Worm (Caenorhabditis elegans) whole organism, L1 larva: ENCODE data around the gene cng-3.

Source experiments
- C04F5.9 ChIP-seq: sonication (generic microtip); optimal IDR thresholded peaks from 2 replicates; lab custom pipeline; 2016; ENCODE audit warnings: missing genetic modification characterization, missing compliant biosample characterization
- C16A3.4 ChIP-seq: fragments of 150-350 bp; optimal IDR thresholded peaks from 2 replicates; lab custom pipeline; 2014; ENCODE audit warnings: missing biosample characterization, missing genetic modification characterization
- F16B12.6 ChIP-seq: fragments of 150-350 bp; optimal IDR thresholded peaks from 2 replicates; lab custom pipeline; 2014; ENCODE audit warnings: missing biosample characterization, missing genetic modification characterization
- aha-1 ChIP-seq: fragments of 150-350 bp; optimal IDR thresholded peaks from 2 replicates; lab custom pipeline; 2014; ENCODE audit warnings: missing biosample characterization, missing genetic modification characterization
- alr-1 ChIP-seq: fragments of 200-800 bp; sonication (Bioruptor generic); optimal IDR thresholded peaks from 2 replicates; lab custom pipeline; 2018; ENCODE audit warnings: borderline replicate concordance, mild to moderate bottlenecking, missing genetic modification characterization, missing compliant biosample characterization
- ama-1 ChIP-seq: fragments of 150-350 bp; optimal IDR thresholded peaks from 2 replicates; lab custom pipeline; 2014
- ceh-8 ChIP-seq: fragments of 200-800 bp; sonication (Bioruptor generic); optimal IDR thresholded peaks from 2 replicates; lab custom pipeline; 2018; ENCODE audit warnings: mild to moderate bottlenecking, missing genetic modification characterization, moderate library complexity, missing compliant biosample characterization
- ceh-82 ChIP-seq, 3 experiments: fragments of 150-350 bp in 1 of 3; sonication (generic microtip) in 2 of 3; optimal IDR thresholded peaks; 2 replicates each; lab custom pipeline; 2014 to 2017; ENCODE audit warnings: missing biosample characterization in 3 of 3, missing genetic modification characterization in 3 of 3
- ceh-88 ChIP-seq: fragments of 200-800 bp; sonication (Bioruptor generic); IDR thresholded peaks from 2 replicates; pipeline ENCODE4 v1.3.6; 2022; ENCODE audit warnings: missing genetic modification characterization, missing compliant biosample characterization
- ces-1 ChIP-seq: fragments of 150-350 bp; optimal IDR thresholded peaks from 2 replicates; lab custom pipeline; 2014; ENCODE audit warnings: missing biosample characterization, missing genetic modification reagents, missing genetic modification characterization
- dpl-1 ChIP-seq, 3 experiments: fragments of 150-350 bp in 2 of 3; sonication (generic microtip) in 1 of 3; optimal IDR thresholded peaks; 2 replicates each; lab custom pipeline; 2014 to 2017; ENCODE audit warnings: missing biosample characterization in 3 of 3, missing genetic modification characterization in 3 of 3, missing genetic modification reagents in 3 of 3
- egl-13 ChIP-seq: sonication (generic microtip); optimal IDR thresholded peaks from 2 replicates; lab custom pipeline; 2016; ENCODE audit warnings: missing genotype, missing genetic modification reagents, missing genetic modification characterization, missing compliant biosample characterization
- egl-27 ChIP-seq, 2 experiments: fragments of 150-350 bp in 1 of 2; sonication (generic microtip); optimal IDR thresholded peaks; 3 replicates each; lab custom pipeline; 2017 to 2018; ENCODE audit warnings: missing biosample characterization in 2 of 2, missing genetic modification characterization in 2 of 2, missing genetic modification reagents in 2 of 2
- elt-3 ChIP-seq, 6 experiments: fragments of 150-350 bp in 1 of 6; sonication (generic microtip); optimal IDR thresholded peaks; 2 replicates each; lab custom pipeline; 2017 to 2018; ENCODE audit warnings: missing biosample characterization in 6 of 6, missing genetic modification characterization in 6 of 6, inconsistent platforms in 1 of 6
- fos-1 ChIP-seq: fragments of 150-350 bp; optimal IDR thresholded peaks from 2 replicates; lab custom pipeline; 2014; ENCODE audit warnings: missing biosample characterization, missing genetic modification characterization
- grh-1 ChIP-seq: fragments of 200-800 bp; sonication (Bioruptor generic); IDR thresholded peaks from 2 replicates; pipeline ENCODE4 v1.3.6; 2022; ENCODE audit warnings: missing genetic modification reagents, missing genetic modification characterization, missing compliant biosample characterization
- jun-1 ChIP-seq: fragments of 150-350 bp; optimal IDR thresholded peaks from 2 replicates; lab custom pipeline; 2014; ENCODE audit warnings: missing biosample characterization, missing genetic modification reagents, missing genetic modification characterization
- lin-14 ChIP-seq: fragments of 200-800 bp; sonication (Bioruptor generic); optimal IDR thresholded peaks from 2 replicates; lab custom pipeline; 2018; ENCODE audit warnings: mild to moderate bottlenecking, missing genetic modification characterization, moderate library complexity, missing compliant biosample characterization
- lin-15B ChIP-seq: fragments of 150-350 bp; sonication (generic microtip); optimal IDR thresholded peaks from 3 replicates; lab custom pipeline; 2014; ENCODE audit warnings: missing biosample characterization, missing genetic modification characterization
- lin-35 ChIP-seq, 2 experiments: fragments of 150-350 bp; optimal IDR thresholded peaks; 2 replicates each; lab custom pipeline; 2014; ENCODE audit warnings: missing biosample characterization in 2 of 2, missing genetic modification characterization in 2 of 2, missing genetic modification reagents in 2 of 2
- lsy-2 ChIP-seq, 2 experiments: fragments of 150-350 bp; optimal IDR thresholded peaks; 2 replicates each; lab custom pipeline; 2014; ENCODE audit warnings: missing biosample characterization in 2 of 2, missing genetic modification characterization in 2 of 2
- mab-9 ChIP-seq: fragments of 200-800 bp; sonication (Bioruptor generic); IDR thresholded peaks from 2 replicates; pipeline ENCODE4 v1.3.6; 2022; ENCODE audit warnings: missing genetic modification reagents, missing genetic modification characterization, missing compliant biosample characterization
- mdl-1 ChIP-seq, 2 experiments: fragments of 150-350 bp; optimal IDR thresholded peaks; 2 replicates each; lab custom pipeline; 2014 to 2017; ENCODE audit warnings: missing biosample characterization in 2 of 2, missing genetic modification characterization in 2 of 2, inconsistent platforms in 1 of 2
- mef-2 ChIP-seq: fragments of 150-350 bp; optimal IDR thresholded peaks from 2 replicates; lab custom pipeline; 2014; ENCODE audit warnings: missing biosample characterization, missing genetic modification characterization
- mep-1 ChIP-seq: fragments of 150-350 bp; optimal IDR thresholded peaks from 2 replicates; lab custom pipeline; 2014; ENCODE audit warnings: missing biosample characterization, missing genetic modification characterization
- nhr-11 ChIP-seq: fragments of 150-350 bp; optimal IDR thresholded peaks from 2 replicates; lab custom pipeline; 2014; ENCODE audit warnings: missing biosample characterization, missing genetic modification characterization
- nhr-12 ChIP-seq: sonication (generic microtip); optimal IDR thresholded peaks from 2 replicates; lab custom pipeline; 2017; ENCODE audit warnings: missing biosample characterization, missing genetic modification characterization
- nhr-20 ChIP-seq: sonication (generic microtip); optimal IDR thresholded peaks from 2 replicates; lab custom pipeline; 2016; ENCODE audit warnings: mild to moderate bottlenecking, missing genetic modification characterization, missing compliant biosample characterization
- nhr-237 ChIP-seq: fragments of 150-350 bp; optimal IDR thresholded peaks from 2 replicates; lab custom pipeline; 2014; ENCODE audit warnings: missing biosample characterization, missing genetic modification characterization
- nhr-28 ChIP-seq: fragments of 150-350 bp; optimal IDR thresholded peaks from 2 replicates; lab custom pipeline; 2014; ENCODE audit warnings: missing biosample characterization, missing genetic modification characterization
- nhr-47 ChIP-seq: sonication (generic microtip); optimal IDR thresholded peaks from 2 replicates; lab custom pipeline; 2016; ENCODE audit warnings: mild to moderate bottlenecking, missing genetic modification characterization, moderate library complexity, missing compliant biosample characterization
- nhr-71 ChIP-seq: sonication (generic microtip); optimal IDR thresholded peaks from 2 replicates; lab custom pipeline; 2016; ENCODE audit warnings: mild to moderate bottlenecking, missing genetic modification characterization, moderate library complexity, missing compliant biosample characterization
- nhr-85 ChIP-seq: sonication (generic microtip); peaks from one replicate; lab custom pipeline; 2016; ENCODE audit warnings: missing genetic modification characterization, inconsistent platforms, missing compliant biosample characterization
- pag-3 ChIP-seq: sonication (generic microtip); optimal IDR thresholded peaks from 2 replicates; lab custom pipeline; 2017; ENCODE audit warnings: missing genetic modification characterization, mild to moderate bottlenecking, missing compliant biosample characterization, antibody characterized with exemption, borderline replicate concordance; ENCODE audit not compliant: insufficient read depth
- pax-3 ChIP-seq: fragments of 200-800 bp; sonication (Bioruptor generic); optimal IDR thresholded peaks from 2 replicates; lab custom pipeline; 2018; ENCODE audit warnings: mild to moderate bottlenecking, missing genetic modification characterization, moderate library complexity, missing compliant biosample characterization
- skn-1 ChIP-seq: fragments of 150-350 bp; optimal IDR thresholded peaks from 2 replicates; lab custom pipeline; 2014; ENCODE audit warnings: missing biosample characterization, missing genetic modification characterization
- snu-23 ChIP-seq: sonication (generic microtip); optimal IDR thresholded peaks from 2 replicates; lab custom pipeline; 2016; ENCODE audit warnings: missing genetic modification characterization, missing compliant biosample characterization
- sox-4 ChIP-seq: sonication (generic microtip); optimal IDR thresholded peaks from 2 replicates; lab custom pipeline; 2016; ENCODE audit warnings: missing genetic modification characterization, missing compliant biosample characterization
- sptf-1 ChIP-seq: fragments of 150-350 bp; optimal IDR thresholded peaks from 2 replicates; lab custom pipeline; 2014; ENCODE audit warnings: missing biosample characterization, missing genetic modification characterization
- tbx-2 ChIP-seq: sonication (generic microtip); optimal IDR thresholded peaks from 2 replicates; lab custom pipeline; 2016; ENCODE audit warnings: missing genetic modification characterization, missing compliant biosample characterization
- unc-130 ChIP-seq: fragments of 150-350 bp; optimal IDR thresholded peaks from 2 replicates; lab custom pipeline; 2017; ENCODE audit warnings: missing biosample characterization, missing genetic modification characterization, inconsistent platforms
- unc-98 ChIP-seq: fragments of 200-800 bp; sonication (Bioruptor generic); IDR thresholded peaks from 2 replicates; pipeline ENCODE4 v1.3.6; 2022; ENCODE audit warnings: missing genetic modification characterization, missing compliant biosample characterization
- vab-15 ChIP-seq: sonication (generic microtip); optimal IDR thresholded peaks from 2 replicates; lab custom pipeline; 2017; ENCODE audit warnings: missing genotype, mild to moderate bottlenecking, missing genetic modification characterization, missing compliant biosample characterization
- ztf-4 ChIP-seq: fragments of 150-350 bp; optimal IDR thresholded peaks from 2 replicates; lab custom pipeline; 2014; ENCODE audit warnings: missing biosample characterization, missing genetic modification characterization

cng-3 gene

DNA sequence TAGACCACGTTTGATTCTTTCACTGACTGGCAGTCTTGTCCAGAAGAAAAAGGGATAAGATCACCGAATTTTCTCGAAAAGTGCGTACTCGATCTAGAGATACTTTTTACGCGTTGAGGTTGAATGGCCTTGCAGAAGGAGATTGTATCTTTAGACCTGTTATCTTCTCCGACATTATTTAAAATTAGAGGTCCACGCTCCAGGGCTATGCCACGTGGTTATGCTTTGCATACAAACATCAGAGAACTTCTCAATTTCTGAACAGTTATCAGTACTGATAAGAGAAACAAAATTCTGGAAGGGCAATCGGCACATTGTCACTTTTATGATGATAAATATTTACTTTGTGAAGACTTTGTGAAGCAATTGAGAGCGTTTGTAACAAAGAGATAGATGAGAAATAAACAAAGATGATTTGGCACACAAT is 38.7 kb downstream of the cng-3 start (continued):
- TF ChIP-seq ztf-4 (tag; lab: Kevin White, UChicago): no peak
- peak; percentile 35 for TF ChIP-seq unc-130 (tag; lab: Kevin White, UChicago)
- TF ChIP-seq ceh-8 (GFP tag; lab: Kevin White, UChicago): no peak
- TF ChIP-seq tbx-2 (tag; lab: Kevin White, UChicago): no peak
- no peak for TF ChIP-seq aha-1 (tag; lab: Kevin White, UChicago)
- peak; percentile 44 for TF ChIP-seq jun-1 (tag; lab: Kevin White, UChicago)
- TF ChIP-seq grh-1 (GFP tag; lab: Robert Waterston, UW): peak; percentile 66
- no peak for TF ChIP-seq unc-98 (GFP tag; lab: Robert Waterston, UW)
- peak; percentile 16 for TF ChIP-seq fos-1 (tag; lab: Kevin White, UChicago)
- TF ChIP-seq snu-23 (GFP tag; lab: Kevin White, UChicago): peak; percentile 81
- peak in 1 of 2 experiments; percentile 11 for TF ChIP-seq egl-27 (tag; optimal IDR thresholded peaks at IDR 0.05; lab: Kevin White, UChicago)
- no peak for TF ChIP-seq ceh-82 (tag; optimal IDR thresholded peaks at IDR 0.05; lab: Kevin White, UChicago)
- TF ChIP-seq pax-3 (tag; lab: Kevin White, UChicago): no peak
- TF ChIP-seq ces-1 (GFP tag; lab: Kevin White, UChicago): no peak
- TF ChIP-seq mdl-1 (tag; optimal IDR thresholded peaks at IDR 0.05; lab: Kevin White, UChicago): peak in 1 of 2 experiments; percentile 93
- peak; percentile 90 for TF ChIP-seq nhr-71
- TF ChIP-seq nhr-11 (tag; lab: Kevin White, UChicago): no peak
- no peak for TF ChIP-seq sptf-1 (tag; lab: Kevin White, UChicago)
- TF ChIP-seq lsy-2 (tag; optimal IDR thresholded peaks at IDR 0.05; lab: Kevin White, UChicago): peak; percentile 37 to 54
- peak; percentile 83 for TF ChIP-seq mep-1 (tag; lab: Kevin White, UChicago)
- TF ChIP-seq F16B12.6 (tag; lab: Kevin White, UChicago): no peak
- no peak for TF ChIP-seq dpl-1 (GFP tag; optimal IDR thresholded peaks at IDR 0.05; lab: Kevin White, UChicago)
- TF ChIP-seq lin-15B: no peak
- TF ChIP-seq lin-35 (GFP tag; optimal IDR thresholded peaks at IDR 0.05; lab: Kevin White, UChicago): peak in 1 of 2 experiments; percentile 77
- peak; percentile 3 for TF ChIP-seq C04F5.9
- TF ChIP-seq pag-3: no peak
- no peak for TF ChIP-seq mab-9
- TF ChIP-seq elt-3 (tag; optimal IDR thresholded peaks at IDR 0.05; lab: Kevin White, UChicago): peak in 4 of 6 experiments; percentile 4 to 96 (median 58)
- TF ChIP-seq nhr-20 (tag; lab: Kevin White, UChicago): peak; percentile 93
- no peak for TF ChIP-seq ama-1 (lab: Kevin White, UChicago)
- peak; percentile 82 for TF ChIP-seq lin-14 (GFP tag; lab: Kevin White, UChicago)
- no peak for TF ChIP-seq vab-15 (tag; lab: Kevin White, UChicago)
- no peak for TF ChIP-seq nhr-237 (tag; lab: Kevin White, UChicago)
- peak; percentile 97 for TF ChIP-seq nhr-85 (tag; lab: Kevin White, UChicago)
- no peak for TF ChIP-seq egl-13 (tag; lab: Kevin White, UChicago)
- no peak for TF ChIP-seq alr-1 (tag; lab: Kevin White, UChicago)
- peak; percentile 63 for TF ChIP-seq nhr-47 (tag; lab: Kevin White, UChicago)
- peak; percentile 36 for TF ChIP-seq C16A3.4 (tag; lab: Kevin White, UChicago)
- 0 out of 2 replicates have a peak, but pooled peaks have one; percentile 38 for TF ChIP-seq ceh-88 (GFP tag; lab: Robert Waterston, UW)
- no peak for TF ChIP-seq mef-2 (tag; lab: Kevin White, UChicago)
- TF ChIP-seq skn-1 (tag; lab: Kevin White, UChicago): no peak
- no peak for TF ChIP-seq sox-4 (tag; lab: Kevin White, UChicago)
- no peak for TF ChIP-seq nhr-28 (tag; lab: Kevin White, UChicago)
- TF ChIP-seq nhr-12 (tag; lab: Kevin White, UChicago): no peak
